Worm (Caenorhabditis elegans): ENCODE measurements around the gene ubxn-3.
A peak's percentile ranks its signal among the peaks of the same experiment; 100 is the strongest.

Gene ubxn-3

DNA sequence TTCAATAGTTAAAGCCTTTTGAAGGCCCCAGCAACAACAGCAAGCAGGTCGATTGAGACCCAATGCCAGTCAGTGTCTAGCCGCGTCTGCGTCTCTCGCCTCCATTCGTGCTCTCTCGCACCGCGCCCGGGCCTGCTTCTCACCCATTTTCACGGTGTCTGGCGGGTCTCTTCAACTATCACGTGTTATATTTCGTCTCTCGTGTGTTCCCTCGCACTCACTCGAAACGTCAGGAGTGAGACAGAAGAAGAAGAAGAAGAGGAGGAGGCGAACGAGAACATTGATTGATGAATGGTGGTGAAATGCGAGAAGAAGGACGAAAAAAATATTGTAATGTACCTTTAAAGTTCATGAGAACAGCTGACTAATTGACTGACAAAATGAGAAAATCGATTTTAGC, 745 bp upstream of the ubxn-3 start:
- no peak for TF ChIP-seq daf-8 (GFP tag; IDR thresholded peaks at IDR 0.05)
- peak; percentile 72 for TF ChIP-seq dmd-6 (GFP tag; IDR thresholded peaks at IDR 0.05)
- TF ChIP-seq nhr-237 (tag; optimal IDR thresholded peaks at IDR 0.05) = no peak
- TF ChIP-seq ceh-20 (GFP tag; IDR thresholded peaks at IDR 0.05) = peak; percentile 59; the same call in 1 of the 2 replicates
- no peak for TF ChIP-seq tag-97 (GFP tag; IDR thresholded peaks at IDR 0.05)
- no peak for TF ChIP-seq Y48G9A.11 (GFP tag; IDR thresholded peaks at IDR 0.05)
- TF ChIP-seq mes-2 (tag; optimal IDR thresholded peaks at IDR 0.05; ENCODE audit: poor library complexity, severe bottlenecking) = peak; percentile 64
- TF ChIP-seq vab-7 (GFP tag; IDR thresholded peaks at IDR 0.05) = no peak
- TF ChIP-seq snpc-1.2 (GFP tag; IDR thresholded peaks at IDR 0.05) = 0 out of 2 replicates have a peak, but pooled peaks have one; percentile 8
- TF ChIP-seq dpl-1 (GFP tag; optimal IDR thresholded peaks at IDR 0.05) = peak; percentile 73
- TF ChIP-seq pqm-1 (tag; optimal IDR thresholded peaks at IDR 0.05) = no peak
- no peak for TF ChIP-seq madf-5 (GFP tag; IDR thresholded peaks at IDR 0.05)
- TF ChIP-seq lir-3 (tag; optimal IDR thresholded peaks at IDR 0.05) = no peak
- TF ChIP-seq dmd-9 (GFP tag; IDR thresholded peaks at IDR 0.05) = no peak
- TF ChIP-seq ceh-62 (tag; optimal IDR thresholded peaks at IDR 0.05) = no peak
- peak; percentile 47 for TF ChIP-seq jun-1 (tag; optimal IDR thresholded peaks at IDR 0.05)
- TF ChIP-seq nhr-6 (tag; optimal IDR thresholded peaks at IDR 0.05) = peak; percentile 68
- TF ChIP-seq set-16 (GFP tag; IDR thresholded peaks at IDR 0.05) = peak; percentile 86
- peak; percentile 39 to 92 for TF ChIP-seq mdl-1 (tag; optimal IDR thresholded peaks at IDR 0.05)
- peak; percentile 81 for TF ChIP-seq rbr-2 (tag; optimal IDR thresholded peaks at IDR 0.05)
- no peak for TF ChIP-seq daf-19 (GFP tag; conservative IDR thresholded peaks at IDR 0.05)
- no peak for TF ChIP-seq lin-29 (GFP tag; IDR thresholded peaks at IDR 0.05)
- TF ChIP-seq zfp-2 (tag; optimal IDR thresholded peaks at IDR 0.05) = no peak
- no peak for TF ChIP-seq ztf-7 (tag; optimal IDR thresholded peaks at IDR 0.05)
- TF ChIP-seq mep-1 (tag; optimal IDR thresholded peaks at IDR 0.05) = peak; percentile 91
- TF ChIP-seq nhr-77 (tag; optimal IDR thresholded peaks at IDR 0.05) = peak; percentile 14
- TF ChIP-seq ceh-44 (GFP tag; IDR thresholded peaks at IDR 0.05) = no peak
- TF ChIP-seq cey-2 (tag; optimal IDR thresholded peaks at IDR 0.05; ENCODE audit: borderline replicate concordance, insufficient read depth) = no peak
- TF ChIP-seq ceh-28 (tag; optimal IDR thresholded peaks at IDR 0.05) = peak; percentile 52
- TF ChIP-seq nhr-76 (tag; optimal IDR thresholded peaks at IDR 0.05) = no peak
- no peak for TF ChIP-seq snpc-4 (tag; optimal IDR thresholded peaks at IDR 0.05)
- no peak for TF ChIP-seq F44E2.7 (GFP tag; IDR thresholded peaks at IDR 0.05)
- TF ChIP-seq gei-8 (GFP tag; optimal IDR thresholded peaks at IDR 0.05) = no peak
- TF ChIP-seq nhr-41 (GFP tag; IDR thresholded peaks at IDR 0.05) = no peak
- peak; percentile 91 for TF ChIP-seq hlh-11 (tag; optimal IDR thresholded peaks at IDR 0.05)
- no peak for TF ChIP-seq ztf-11 (tag; optimal IDR thresholded peaks at IDR 0.05)
- TF ChIP-seq saeg-2 (GFP tag; IDR thresholded peaks at IDR 0.05) = no peak
- TF ChIP-seq ceh-82 (tag; optimal IDR thresholded peaks at IDR 0.05) = no peak
- no peak for TF ChIP-seq dmd-8 (GFP tag; IDR thresholded peaks at IDR 0.05)
- TF ChIP-seq daf-12 (tag; optimal IDR thresholded peaks at IDR 0.05) = no peak
- peak; percentile 55 for TF ChIP-seq nhr-48 (tag; optimal IDR thresholded peaks at IDR 0.05)
- TF ChIP-seq D1046.2 (GFP tag; IDR thresholded peaks at IDR 0.05) = no peak
- TF ChIP-seq nhr-111 (GFP tag; optimal IDR thresholded peaks at IDR 0.05) = no peak
- TF ChIP-seq spr-1 (tag; optimal IDR thresholded peaks at IDR 0.05) = peak; percentile 29
- peak; percentile 99 for TF ChIP-seq hlh-30 (tag; optimal IDR thresholded peaks at IDR 0.05; ENCODE audit: insufficient read depth)
- TF ChIP-seq zip-2 (tag; optimal IDR thresholded peaks at IDR 0.05) = no peak
- TF ChIP-seq nhr-42 (GFP tag; IDR thresholded peaks at IDR 0.05) = no peak
- TF ChIP-seq ZK337.2 (GFP tag; IDR thresholded peaks at IDR 0.05) = no peak
- peak; percentile 60 for TF ChIP-seq lin-13 (GFP tag; optimal IDR thresholded peaks at IDR 0.05)
- TF ChIP-seq nhr-28 (tag; optimal IDR thresholded peaks at IDR 0.05) = peak; percentile 86
- no peak for TF ChIP-seq R02D3.7 (tag; optimal IDR thresholded peaks at IDR 0.05)
- peak; percentile 66 for TF ChIP-seq T20F7.1 (GFP tag; optimal IDR thresholded peaks at IDR 0.05)
- peak; percentile 32 for TF ChIP-seq T26A8.4 (GFP tag; IDR thresholded peaks at IDR 0.05)
